Fruit fly (Drosophila melanogaster): Measurements from ENCODE around the gene Vha26.

The Vha26 gene

dm6 chr3R:5601044-5601523, 9.5 kb downstream of the Vha26 start, which contains the start of the genes kra and SecS (continued):
- TF ChIP-seq Sin3A (optimal IDR thresholded peaks at IDR 0.05) (peak; percentile 84), pho (GFP tag; optimal IDR thresholded peaks at IDR 0.05) (peak; percentile 47), ci (GFP tag; IDR thresholded peaks at IDR 0.05) (no peak), knrl (GFP tag; IDR thresholded peaks at IDR 0.05; ENCODE audit: partially characterized antibody) (no peak), tin (GFP tag; optimal IDR thresholded peaks at IDR 0.05) (peak; percentile 65), cas (GFP tag; IDR thresholded peaks at IDR 0.05) (no peak), so (GFP tag; IDR thresholded peaks at IDR 0.05) (no peak), HmgZ (tag; optimal IDR thresholded peaks at IDR 0.05) (peak; percentile 63), CG12391 (tag; optimal IDR thresholded peaks at IDR 0.05) (peak; percentile 74), gro (GFP tag; optimal IDR thresholded peaks at IDR 0.05) (no peak), CG14860 (GFP tag; IDR thresholded peaks at IDR 0.05; ENCODE audit: partially characterized antibody) (no peak), CG13894 (tag; optimal IDR thresholded peaks at IDR 0.05) (peak; percentile 14), her (GFP tag; optimal IDR thresholded peaks at IDR 0.05) (no peak), Dbx (GFP tag; IDR thresholded peaks at IDR 0.05) (no peak), fd64A (GFP tag; optimal IDR thresholded peaks at IDR 0.05) (no peak), Mrtf (GFP tag; IDR thresholded peaks at IDR 0.05) (no peak), CG30431 (GFP tag; optimal IDR thresholded peaks at IDR 0.05) (no peak), CG11398 (GFP tag; optimal IDR thresholded peaks at IDR 0.05) (no peak), CG9609 (GFP tag; optimal IDR thresholded peaks at IDR 0.05) (peak; percentile 40), nerfin-2 (GFP tag; IDR thresholded peaks at IDR 0.05; ENCODE audit: partially characterized antibody) (no peak), cg (GFP tag; optimal IDR thresholded peaks at IDR 0.05) (no peak), CG13624 (GFP tag; optimal IDR thresholded peaks at IDR 0.05) (peak; percentile 32), CG34376 (GFP tag; optimal IDR thresholded peaks at IDR 0.05) (no peak), Aef1 (GFP tag; IDR thresholded peaks at IDR 0.05) (no peak), sug (tag; optimal IDR thresholded peaks at IDR 0.05) (peak; percentile 37), CG9727 (GFP tag; optimal IDR thresholded peaks at IDR 0.05) (peak; percentile 48), ftz-f1 (GFP tag; optimal IDR thresholded peaks at IDR 0.05) (peak; percentile 19), CG2116 (GFP tag; optimal IDR thresholded peaks at IDR 0.05) (peak; percentile 78), Ptx1 (GFP tag; IDR thresholded peaks at IDR 0.05) (no peak), eve (GFP tag; optimal IDR thresholded peaks at IDR 0.05) (no peak), bigmax (GFP tag; optimal IDR thresholded peaks at IDR 0.05) (peak; percentile 53), Jarid2 (GFP tag; optimal IDR thresholded peaks at IDR 0.05) (no peak), CG17359 (tag; optimal IDR thresholded peaks at IDR 0.05) (peak; percentile 34), CG10366 (GFP tag; IDR thresholded peaks at IDR 0.05) (no peak), CG8359 (GFP tag; optimal IDR thresholded peaks at IDR 0.05; ENCODE audit: borderline replicate concordance) (no peak), PHDP (tag; optimal IDR thresholded peaks at IDR 0.05) (peak; percentile 59), Chrac-16 (GFP tag; optimal IDR thresholded peaks at IDR 0.05) (peak; percentile 69), CG11085 (GFP tag; IDR thresholded peaks at IDR 0.05) (no peak), psq (GFP tag; optimal IDR thresholded peaks at IDR 0.05) (no peak), fu2 (GFP tag; optimal IDR thresholded peaks at IDR 0.05) (no peak), toy (GFP tag; IDR thresholded peaks at IDR 0.05) (no peak), Hr3 (GFP tag; optimal IDR thresholded peaks at IDR 0.05) (peak; percentile 66), Sry-β (GFP tag; optimal IDR thresholded peaks at IDR 0.05) (peak; percentile 16), sima (GFP tag; optimal IDR thresholded peaks at IDR 0.05) (no peak), CG6175 (GFP tag; IDR thresholded peaks at IDR 0.05) (no peak), Ets97D (GFP tag; optimal IDR thresholded peaks at IDR 0.05) (peak; percentile 92), CG6683 (GFP tag; optimal IDR thresholded peaks at IDR 0.05) (no peak), tx (GFP tag; optimal IDR thresholded peaks at IDR 0.05) (peak; percentile 20), Pdp1 (GFP tag; optimal IDR thresholded peaks at IDR 0.05) (peak; percentile 13 to 51), CG12942 (GFP tag; optimal IDR thresholded peaks at IDR 0.05) (peak; percentile 41), CG17612 (GFP tag; IDR thresholded peaks at IDR 0.05) (no peak), pros (GFP tag; optimal IDR thresholded peaks at IDR 0.05) (no peak)

All from whole organism, embryonic.